Fruit fly (Drosophila melanogaster) whole organism: ENCODE data around the gene CG14506.
A peak's percentile ranks its signal among the peaks of the same experiment; 100 is the strongest.

Experiments
- CG8478 ChIP-seq: fragments of >200 bp; optimal IDR thresholded peaks from 2 replicates; lab custom pipeline; 2018; ENCODE audit warnings: inconsistent platforms
- Dll ChIP-seq: fragments of >200 bp; optimal IDR thresholded peaks from 2 replicates; lab custom pipeline; 2017
- EcR ChIP-seq, 2 experiments: fragments of >200 bp; optimal IDR thresholded peaks; 2 replicates each; lab custom pipeline; 2017; ENCODE audit warnings: missing biosample characterization in 2 of 2, missing genetic modification characterization in 2 of 2, missing genetic modification reagents in 2 of 2
- pan ChIP-seq: fragments of >200 bp; optimal IDR thresholded peaks from 2 replicates; lab custom pipeline; 2017
- psq ChIP-seq: fragments of >200 bp; optimal IDR thresholded peaks from 2 replicates; lab custom pipeline; 2017
- usp ChIP-seq: fragments of >200 bp; optimal IDR thresholded peaks from 2 replicates; lab custom pipeline; 2017; ENCODE audit warnings: missing biosample characterization, missing genetic modification characterization, mixed read lengths

CG14506 gene

DNA sequence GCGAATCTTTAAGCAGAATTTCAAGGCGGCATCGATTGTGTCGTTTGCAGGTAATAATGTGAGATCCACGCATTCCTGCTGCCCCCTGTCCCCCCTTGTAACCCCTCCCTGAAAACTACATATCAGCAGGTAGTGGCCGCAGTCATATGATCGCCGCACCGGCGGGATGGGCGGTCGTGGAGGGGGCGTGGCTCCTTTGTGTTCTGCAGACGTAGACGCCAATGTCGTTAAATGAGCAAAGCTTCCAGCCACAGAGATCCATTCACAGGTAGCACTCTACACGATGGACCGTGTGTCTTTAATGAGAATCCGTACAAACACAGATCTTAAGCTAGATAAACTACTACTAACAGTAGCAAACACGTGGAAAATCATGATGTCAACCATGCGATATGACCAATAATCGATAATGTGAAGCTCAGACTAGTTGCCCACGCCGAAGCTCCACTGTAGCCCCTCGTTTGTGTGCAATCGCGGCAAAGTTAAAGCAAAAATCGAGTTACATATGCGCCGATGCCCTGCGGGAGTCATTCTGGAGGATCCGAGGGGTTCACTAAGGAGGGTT, 40.9 kb downstream of the CG14506 start, which contains the start of gene CG45544:
Gene CG45544 (plus strand): TSS at position 523 of the 565 bp plus-strand sequence.
- TF ChIP-seq Dll (no peak), CG8478 (lab: Kevin White, UChicago) (no peak), psq (lab: Kevin White, UChicago) (no peak), EcR (GFP tag; optimal IDR thresholded peaks at IDR 0.05; lab: Kevin White, UChicago) (peak in 1 of 2 experiments; percentile 12), pan (lab: Kevin White, UChicago) (peak; percentile 1), usp (GFP tag; lab: Kevin White, UChicago) (no peak)

DNA sequence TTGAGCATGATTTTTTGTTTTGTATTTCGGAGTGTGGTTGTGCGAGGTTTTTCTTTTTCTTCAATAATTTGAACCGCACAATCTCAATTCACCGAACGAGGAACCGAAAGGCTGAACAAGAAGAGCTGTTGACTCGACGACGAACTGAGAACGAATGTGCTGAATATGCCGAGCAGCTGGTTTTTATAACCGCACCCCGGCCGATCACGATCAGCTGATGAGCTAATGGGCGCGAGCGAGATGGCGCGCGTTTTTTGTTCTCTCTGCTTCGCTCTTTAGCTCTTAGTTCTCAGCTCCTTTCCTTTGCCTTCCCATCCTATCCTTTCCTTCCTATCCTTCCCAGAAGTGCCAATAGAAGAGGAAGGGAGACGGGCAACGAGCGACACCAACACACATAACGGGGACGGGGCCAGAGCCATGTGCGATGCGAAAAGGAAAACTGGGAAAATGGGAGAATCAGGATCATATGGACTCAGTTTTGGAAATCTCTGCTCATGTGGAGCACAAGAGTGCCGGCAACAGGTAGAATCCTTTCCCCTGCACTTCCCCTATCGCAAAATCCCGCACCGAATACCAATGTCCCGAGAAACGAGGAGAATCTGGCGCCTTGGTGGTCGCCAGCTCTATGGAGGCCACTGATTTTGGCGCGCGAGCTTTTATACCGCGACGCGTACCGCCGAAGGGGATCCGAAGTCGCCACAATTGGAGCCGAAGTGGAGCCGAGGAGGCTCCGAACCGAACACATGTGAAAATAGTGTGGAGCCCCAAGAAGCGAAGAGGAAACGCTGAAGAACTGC, 41.6 kb downstream of the CG14506 start, which contains the start of gene stg:
Gene stg (minus strand): TSS at position 635 of the 797 bp plus-strand sequence.
- no peak for TF ChIP-seq EcR (GFP tag; optimal IDR thresholded peaks at IDR 0.05; lab: Kevin White, UChicago)
- TF ChIP-seq usp (GFP tag; lab: Kevin White, UChicago) = no peak
- no peak for TF ChIP-seq Dll
- TF ChIP-seq pan (lab: Kevin White, UChicago) = no peak

DNA sequence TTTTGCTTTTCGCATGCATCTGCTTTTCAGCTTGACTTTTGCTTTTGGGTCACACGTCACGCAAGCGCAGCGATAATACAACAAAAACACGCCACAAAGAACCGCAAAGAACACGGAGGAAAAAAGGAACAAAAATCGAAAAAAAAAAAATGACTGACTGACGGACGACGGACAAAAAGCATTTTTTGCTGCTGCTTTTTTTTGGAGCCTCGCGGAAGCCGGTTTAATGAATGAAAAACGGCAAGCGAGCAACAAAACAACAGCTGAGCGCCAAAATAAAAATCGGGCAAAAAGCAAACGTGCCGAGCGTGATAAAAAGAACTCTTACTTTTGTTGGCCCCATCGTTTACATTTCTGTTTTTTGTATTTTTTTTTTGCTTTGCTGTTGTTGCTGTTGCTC, 42.6 kb downstream of the CG14506 start:
- TF ChIP-seq pan (lab: Kevin White, UChicago) (no peak), Dll (no peak), EcR (GFP tag; optimal IDR thresholded peaks at IDR 0.05; lab: Kevin White, UChicago) (no peak), psq (lab: Kevin White, UChicago) (no peak), CG8478 (lab: Kevin White, UChicago) (no peak), usp (GFP tag; lab: Kevin White, UChicago) (no peak)

DNA sequence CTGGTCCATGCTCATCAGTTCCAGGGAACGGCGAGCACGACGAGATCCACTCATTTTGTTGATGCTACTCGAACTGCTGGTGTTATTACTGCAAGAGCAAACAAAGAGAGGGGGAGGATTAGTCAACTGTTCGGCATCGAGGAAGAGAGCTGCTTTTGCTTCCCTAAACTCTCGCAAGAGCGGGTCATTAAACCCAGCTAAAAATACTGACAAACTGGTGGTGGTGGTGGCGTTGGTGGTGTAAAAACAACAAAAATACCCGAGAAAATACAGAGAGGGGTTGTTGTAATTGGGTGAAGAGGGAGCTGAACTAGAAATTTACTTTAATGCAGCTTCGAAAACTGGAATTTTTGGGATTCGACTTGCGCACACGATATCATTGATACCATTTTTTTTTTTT, 43.1 kb downstream of the CG14506 start:
- TF ChIP-seq EcR (GFP tag; optimal IDR thresholded peaks at IDR 0.05; lab: Kevin White, UChicago) = peak in 1 of 2 experiments; percentile 50
- no peak for TF ChIP-seq psq (lab: Kevin White, UChicago)

DNA sequence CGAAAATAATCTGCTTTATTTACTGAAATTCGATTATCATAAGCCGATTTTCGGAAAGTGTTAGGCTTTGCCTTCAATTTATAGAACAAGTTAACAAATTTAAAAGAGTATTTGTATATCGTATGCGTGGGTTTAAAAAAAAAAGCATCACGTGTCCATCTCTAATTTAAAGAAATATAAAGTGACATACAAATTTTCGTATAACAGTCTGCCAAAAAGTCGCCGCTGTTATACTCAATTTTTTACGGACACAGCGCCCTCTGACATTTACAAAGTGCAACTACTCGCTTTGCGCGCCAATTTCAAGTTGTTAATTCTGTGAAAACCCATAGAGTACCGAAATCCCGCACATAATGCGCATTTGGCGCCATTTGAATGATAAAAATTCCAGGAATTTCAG, 45.6 kb downstream of the CG14506 start:
- no peak for TF ChIP-seq psq (lab: Kevin White, UChicago)
- no peak for TF ChIP-seq EcR (GFP tag; optimal IDR thresholded peaks at IDR 0.05; lab: Kevin White, UChicago)
- TF ChIP-seq pan (lab: Kevin White, UChicago) = no peak
- TF ChIP-seq Dll = no peak
- no peak for TF ChIP-seq usp (GFP tag; lab: Kevin White, UChicago)
- TF ChIP-seq CG8478 (lab: Kevin White, UChicago) = no peak

DNA sequence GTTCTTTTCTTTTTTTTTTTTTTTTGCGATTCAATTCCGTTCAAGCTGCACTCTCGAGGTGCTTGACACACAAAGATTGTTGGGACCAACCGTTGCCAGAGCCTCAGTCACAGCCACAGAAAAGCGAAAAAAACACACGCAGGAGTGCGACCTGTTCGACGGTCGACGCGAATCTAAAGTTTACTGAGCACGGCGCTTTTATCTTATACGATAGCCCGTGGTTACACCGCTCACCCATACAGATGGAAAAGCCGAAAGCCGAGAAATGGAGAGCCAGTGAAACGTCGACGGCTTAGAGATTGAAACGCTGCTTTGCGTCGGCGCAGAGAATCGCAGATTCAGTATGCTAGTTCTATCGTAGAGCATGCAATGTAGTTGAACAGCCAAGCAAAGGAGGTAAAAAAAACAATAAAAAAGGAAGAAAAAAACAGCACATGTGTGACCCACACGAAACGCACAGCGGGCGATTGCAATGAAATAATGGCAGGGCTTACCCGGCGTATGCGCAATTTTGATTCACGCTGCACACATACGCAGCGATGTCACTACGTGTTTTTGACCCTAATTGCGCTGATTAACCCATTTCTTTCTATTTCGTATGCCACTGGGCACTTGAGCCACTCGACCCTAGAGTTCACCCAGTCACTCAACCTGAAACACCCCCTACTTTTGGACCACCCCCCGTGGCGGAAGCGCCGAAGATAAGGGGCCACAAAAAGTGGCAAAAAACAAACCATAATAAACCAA, 46.5 kb downstream of the CG14506 start, which contains the start of gene SP1029:
Gene SP1029 (minus strand): TSS at position 180 of the 747 bp plus-strand sequence.
- peak in 1 of 2 experiments; percentile 37 for TF ChIP-seq EcR (GFP tag; optimal IDR thresholded peaks at IDR 0.05; lab: Kevin White, UChicago)
- no peak for TF ChIP-seq Dll

DNA sequence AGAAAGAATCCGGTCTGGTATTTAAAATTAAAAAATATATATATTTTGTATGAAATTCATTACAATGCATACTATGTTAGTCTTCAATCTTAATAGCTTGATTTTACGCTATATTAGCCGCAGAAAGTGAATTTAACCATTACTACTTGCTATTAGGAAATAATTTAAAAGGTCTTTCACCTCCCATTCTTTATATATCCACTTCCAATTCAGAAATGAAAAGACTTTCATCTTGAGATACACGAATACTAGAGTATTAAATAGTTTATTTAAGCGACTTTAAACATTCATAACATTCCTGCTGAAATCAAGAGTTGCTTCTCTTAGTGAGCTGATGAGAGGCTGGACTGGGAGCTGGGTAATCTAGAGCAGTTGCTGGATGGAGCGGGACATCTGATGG, 52.3 kb downstream of the CG14506 start, which contains the start of gene CG31445:
Gene CG31445 (minus strand): TSS at position 101 of the 400 bp plus-strand sequence.
- TF ChIP-seq CG8478 (lab: Kevin White, UChicago) (no peak), EcR (GFP tag; optimal IDR thresholded peaks at IDR 0.05; lab: Kevin White, UChicago) (no peak), Dll (no peak), pan (lab: Kevin White, UChicago) (no peak), psq (lab: Kevin White, UChicago) (no peak), usp (GFP tag; lab: Kevin White, UChicago) (no peak)
